Fruit fly (Drosophila melanogaster) Kc167 (cell line): ENCODE results near the gene CG13360.

Source experiments
- Myc ChIP-seq: fragments of >200 bp; optimal IDR thresholded peaks from 2 replicates; lab custom pipeline; 2017; ENCODE audit warnings: missing external identifiers
- insv ChIP-seq: fragments of >200 bp; optimal IDR thresholded peaks from 3 replicates; lab custom pipeline; 2018; ENCODE audit warnings: missing external identifiers
- psq ChIP-seq: fragments of >200 bp; optimal IDR thresholded peaks from 2 replicates; lab custom pipeline; 2017; ENCODE audit warnings: missing external identifiers
- ttk ChIP-seq: sonication (Bioruptor generic); optimal IDR thresholded peaks from 2 replicates; lab custom pipeline; 2017; ENCODE audit warnings: missing external identifiers

- no peak for TF ChIP-seq ttk (lab: Kevin White, UChicago)
- TF ChIP-seq Myc (lab: Kevin White, UChicago) = no peak
- no peak for TF ChIP-seq insv
- TF ChIP-seq psq (lab: Kevin White, UChicago) = no peak
Observed at dm6 chrX:775184-775583, 14.7 kb downstream of the CG13360 start.
